Fruit fly (Drosophila melanogaster): ENCODE measurements around the gene CG9853.

DNA sequence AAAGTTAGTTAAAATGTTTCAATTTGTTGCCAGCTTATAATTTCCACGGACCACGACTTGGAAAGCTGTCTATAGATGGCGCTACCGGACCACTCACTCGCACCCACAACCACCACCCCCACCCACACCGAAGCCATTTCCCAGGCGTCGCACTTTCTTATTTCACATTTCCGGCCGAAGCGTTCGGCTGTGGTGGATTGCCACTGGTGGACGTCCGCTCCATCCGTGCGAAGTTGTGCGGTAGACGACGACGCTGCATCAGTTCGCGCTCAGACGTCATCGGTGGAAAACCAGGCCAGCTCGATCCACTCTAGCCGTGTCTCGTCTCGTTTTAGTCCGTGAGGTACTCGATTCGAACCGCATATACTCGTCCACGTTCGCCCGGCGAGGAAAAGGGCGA is 42.2 kb downstream of the CG9853 start, which contains the start of gene CG1090:
- TF ChIP-seq dac (GFP tag; optimal IDR thresholded peaks at IDR 0.05) (no peak), Hr4 (GFP tag; optimal IDR thresholded peaks at IDR 0.05) (no peak), CG6854 (GFP tag; optimal IDR thresholded peaks at IDR 0.05) (no peak)
